Worm (Caenorhabditis elegans): ENCODE measurements around the gene str-131.

- no peak for TF ChIP-seq T22C8.4 (GFP tag; IDR thresholded peaks at IDR 0.05)
- no peak for TF ChIP-seq klf-2 (GFP tag; conservative IDR thresholded peaks at IDR 0.05)
- TF ChIP-seq ref-1 (GFP tag; conservative IDR thresholded peaks at IDR 0.05) = no peak
- no peak for TF ChIP-seq tab-1 (GFP tag; IDR thresholded peaks at IDR 0.05)
- TF ChIP-seq med-1 (GFP tag; optimal IDR thresholded peaks at IDR 0.05; ENCODE audit: insufficient read depth) = no peak
- no peak for TF ChIP-seq flt-1 (GFP tag; IDR thresholded peaks at IDR 0.05)
- no peak for TF ChIP-seq cog-1 (tag; optimal IDR thresholded peaks at IDR 0.05)
- no peak for TF ChIP-seq ztf-23 (GFP tag; IDR thresholded peaks at IDR 0.05)
- TF ChIP-seq ztf-29 (GFP tag; IDR thresholded peaks at IDR 0.05) = no peak
Measured at ce11 chrV:8104473-8104872, 23.0 kb upstream of the str-131 start, which contains the start of gene srlf-16.
